Worm (Caenorhabditis elegans) whole organism, midembryonic: ENCODE results near the gene zip-8.

Source experiments
- flt-1 ChIP-seq: fragments of 200-800 bp; sonication (Bioruptor generic); IDR thresholded peaks from 2 replicates; pipeline ENCODE4 v1.3.6; 2022; ENCODE audit warnings: missing genetic modification characterization, missing compliant biosample characterization
- klf-2 ChIP-seq: fragments of 200-800 bp; sonication (Bioruptor generic); conservative IDR thresholded peaks from 2 replicates; pipeline ENCODE4 v1.3.6; 2022; ENCODE audit warnings: missing genetic modification reagents, missing genetic modification characterization, missing compliant biosample characterization
- ref-1 ChIP-seq: fragments of 200-800 bp; sonication (Bioruptor generic); conservative IDR thresholded peaks from 2 replicates; pipeline ENCODE4 v1.3.6; 2022; ENCODE audit warnings: missing genetic modification reagents, missing genetic modification characterization, missing compliant biosample characterization
- tab-1 ChIP-seq: fragments of 200-800 bp; sonication (Bioruptor generic); IDR thresholded peaks from 2 replicates; pipeline ENCODE4 v1.3.6; 2022; ENCODE audit warnings: missing genetic modification characterization, missing compliant biosample characterization
- ztf-29 ChIP-seq: fragments of 200-800 bp; sonication (Bioruptor generic); IDR thresholded peaks from 2 replicates; pipeline ENCODE4 v1.3.6; 2022; ENCODE audit warnings: missing genetic modification reagents, missing genetic modification characterization, missing compliant biosample characterization

ce11 chrIII:6527902-6528301, 49.1 kb downstream of the zip-8 start, which contains the start of gene pqn-10:
- TF ChIP-seq ztf-29 (GFP tag; lab: Robert Waterston, UW), result no peak
- TF ChIP-seq tab-1 (GFP tag; lab: Robert Waterston, UW), result no peak
- TF ChIP-seq ref-1 (GFP tag; lab: Robert Waterston, UW), result no peak
- no peak for TF ChIP-seq flt-1
- no peak for TF ChIP-seq klf-2 (GFP tag; lab: Robert Waterston, UW)
